Worm (Caenorhabditis elegans) whole organism, midembryonic: ENCODE measurements around the gene attf-5.

Source experiments
- cog-1 ChIP-seq: sonication (generic microtip); optimal IDR thresholded peaks from 2 replicates; lab custom pipeline; 2016; ENCODE audit warnings: missing genetic modification characterization, missing compliant biosample characterization
- flt-1 ChIP-seq: fragments of 200-800 bp; sonication (Bioruptor generic); IDR thresholded peaks from 2 replicates; pipeline ENCODE4 v1.3.6; 2022; ENCODE audit warnings: missing genetic modification characterization, missing compliant biosample characterization
- klf-2 ChIP-seq: fragments of 200-800 bp; sonication (Bioruptor generic); conservative IDR thresholded peaks from 2 replicates; pipeline ENCODE4 v1.3.6; 2022; ENCODE audit warnings: missing genetic modification reagents, missing genetic modification characterization, missing compliant biosample characterization
- med-1 ChIP-seq: sonication (generic microtip); optimal IDR thresholded peaks from 2 replicates; lab custom pipeline; 2017; ENCODE audit warnings: missing genetic modification characterization, mild to moderate bottlenecking, missing compliant biosample characterization, antibody characterized with exemption, missing genetic modification reagents; ENCODE audit not compliant: insufficient read depth
- ref-1 ChIP-seq: fragments of 200-800 bp; sonication (Bioruptor generic); conservative IDR thresholded peaks from 2 replicates; pipeline ENCODE4 v1.3.6; 2022; ENCODE audit warnings: missing genetic modification reagents, missing genetic modification characterization, missing compliant biosample characterization
- ztf-23 ChIP-seq: fragments of 200-800 bp; sonication (Bioruptor generic); IDR thresholded peaks from 2 replicates; pipeline ENCODE4 v1.3.6; 2022; ENCODE audit warnings: missing genetic modification reagents, missing genetic modification characterization, missing compliant biosample characterization
- ztf-29 ChIP-seq: fragments of 200-800 bp; sonication (Bioruptor generic); IDR thresholded peaks from 2 replicates; pipeline ENCODE4 v1.3.6; 2022; ENCODE audit warnings: missing genetic modification reagents, missing genetic modification characterization, missing compliant biosample characterization

ce11 chrX:815929-816328, 27.8 kb downstream of the attf-5 start, which contains the start of gene ifd-2:
- TF ChIP-seq ztf-23 (GFP tag; lab: Robert Waterston, UW) (no peak), med-1 (GFP tag; lab: Kevin White, UChicago) (no peak), flt-1 (no peak), cog-1 (tag; lab: Kevin White, UChicago) (no peak), ztf-29 (no peak), ref-1 (no peak), klf-2 (GFP tag; lab: Robert Waterston, UW) (no peak)
